Fruit fly (Drosophila melanogaster): Measurements from ENCODE around the gene SdhD.

Gene SdhD

DNA sequence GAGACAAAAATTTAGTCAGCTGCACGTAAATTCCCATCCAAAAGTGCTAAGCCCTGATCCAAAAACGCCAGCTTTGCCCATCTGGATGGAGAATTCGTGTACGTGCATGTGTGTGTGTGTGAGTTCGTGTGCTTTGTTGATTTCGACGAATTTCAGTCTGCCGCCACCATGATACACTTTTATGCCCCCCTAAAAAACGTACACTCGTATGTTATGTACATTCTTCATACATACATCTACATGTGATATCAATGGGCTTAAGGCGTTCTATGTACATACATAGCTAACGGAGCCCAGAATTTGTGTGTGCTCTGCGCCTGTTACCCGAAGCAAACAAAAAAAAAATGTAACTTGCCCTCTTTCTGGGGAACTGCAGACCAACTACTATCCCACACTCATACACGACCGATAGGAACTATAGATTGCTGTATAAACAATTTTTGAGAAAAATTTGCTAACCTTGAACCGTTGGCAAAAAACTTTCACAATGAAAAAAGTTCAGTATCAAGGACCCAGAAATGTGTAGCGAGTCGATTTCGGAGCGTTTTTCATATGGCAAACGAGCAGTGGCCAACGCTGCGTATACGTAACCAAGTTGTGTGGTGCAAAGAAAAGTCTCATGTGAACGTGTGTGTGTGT lies 34.6 kb downstream of the SdhD start (continued):
- TF ChIP-seq Hmr (GFP tag; optimal IDR thresholded peaks at IDR 0.05) (peak; percentile 53), CG2712 (tag; optimal IDR thresholded peaks at IDR 0.05) (no peak), eve (GFP tag; optimal IDR thresholded peaks at IDR 0.05) (no peak), ewg (GFP tag; optimal IDR thresholded peaks at IDR 0.05) (no peak), CG18011 (GFP tag; optimal IDR thresholded peaks at IDR 0.05) (no peak), wdn (GFP tag; IDR thresholded peaks at IDR 0.05) (no peak), Dll (GFP tag; IDR thresholded peaks at IDR 0.05; ENCODE audit: partially characterized antibody) (no peak), CG7987 (GFP tag; optimal IDR thresholded peaks at IDR 0.05) (peak; percentile 23), Nf-YB (GFP tag; optimal IDR thresholded peaks at IDR 0.05) (no peak), CG13894 (tag; optimal IDR thresholded peaks at IDR 0.05) (peak; percentile 93), sna (GFP tag; IDR thresholded peaks at IDR 0.05; ENCODE audit: partially characterized antibody) (no peak), CG17912 (GFP tag; optimal IDR thresholded peaks at IDR 0.05) (no peak), Drgx (GFP tag; IDR thresholded peaks at IDR 0.05) (no peak), Spps (tag; optimal IDR thresholded peaks at IDR 0.05) (no peak), slou (GFP tag; optimal IDR thresholded peaks at IDR 0.05) (no peak), Atf6 (GFP tag; IDR thresholded peaks at IDR 0.05) (peak; percentile 49; the same call in 1 of the 2 replicates), odd (GFP tag; optimal IDR thresholded peaks at IDR 0.05) (no peak), nerfin-1 (tag; optimal IDR thresholded peaks at IDR 0.05) (no peak), schlank (tag; optimal IDR thresholded peaks at IDR 0.05) (no peak), tin (GFP tag; optimal IDR thresholded peaks at IDR 0.05) (no peak), CG10979 (tag; optimal IDR thresholded peaks at IDR 0.05) (no peak), CG4617 (GFP tag; optimal IDR thresholded peaks at IDR 0.05; ENCODE audit: borderline replicate concordance) (no peak), CG2875 (GFP tag; optimal IDR thresholded peaks at IDR 0.05) (no peak), pho (GFP tag; optimal IDR thresholded peaks at IDR 0.05) (peak; percentile 2), Dfd (GFP tag; optimal IDR thresholded peaks at IDR 0.05) (no peak), ap (GFP tag; IDR thresholded peaks at IDR 0.05) (no peak), CG10565 (GFP tag; optimal IDR thresholded peaks at IDR 0.05) (no peak), cwo (GFP tag; optimal IDR thresholded peaks at IDR 0.05) (peak; percentile 49), Doc3 (GFP tag; IDR thresholded peaks at IDR 0.05; ENCODE audit: partially characterized antibody) (no peak), CG11093 (GFP tag; IDR thresholded peaks at IDR 0.05) (no peak), Atf-2 (GFP tag; optimal IDR thresholded peaks at IDR 0.05) (no peak), sug (tag; optimal IDR thresholded peaks at IDR 0.05) (peak; percentile 81), insv (GFP tag; optimal IDR thresholded peaks at IDR 0.05) (no peak), CG12744 (GFP tag; optimal IDR thresholded peaks at IDR 0.05) (peak; percentile 30), caup (GFP tag; optimal IDR thresholded peaks at IDR 0.05; ENCODE audit: severe bottlenecking) (no peak), CG15269 (tag; optimal IDR thresholded peaks at IDR 0.05) (peak; percentile 9), CG6254 (GFP tag; optimal IDR thresholded peaks at IDR 0.05) (no peak), ab (GFP tag; optimal IDR thresholded peaks at IDR 0.05) (no peak), gro (GFP tag; optimal IDR thresholded peaks at IDR 0.05) (no peak), sqz (GFP tag; optimal IDR thresholded peaks at IDR 0.05) (peak; percentile 78), C15 (GFP tag; IDR thresholded peaks at IDR 0.05) (no peak), sisA (GFP tag; IDR thresholded peaks at IDR 0.05) (no peak), CG8478 (optimal IDR thresholded peaks at IDR 0.05) (no peak), CG31388 (GFP tag; optimal IDR thresholded peaks at IDR 0.05) (no peak), tap (tag; optimal IDR thresholded peaks at IDR 0.05) (no peak), unc-4 (GFP tag; IDR thresholded peaks at IDR 0.05; ENCODE audit: partially characterized antibody) (no peak)

Measured in whole organism, embryonic.